Worm (Caenorhabditis elegans): ENCODE results near the gene fpn-1.2.

ce11 chrV:1488642-1489041 is 24.1 kb upstream of the fpn-1.2 start:
- TF ChIP-seq nhr-25 (tag; optimal IDR thresholded peaks at IDR 0.05) (no peak), elt-1 (tag; optimal IDR thresholded peaks at IDR 0.05) (no peak), ZK546.5 (tag; optimal IDR thresholded peaks at IDR 0.05) (no peak), snpc-4 (tag; optimal IDR thresholded peaks at IDR 0.05) (no peak), egl-27 (tag; optimal IDR thresholded peaks at IDR 0.05) (no peak), mdl-1 (tag; optimal IDR thresholded peaks at IDR 0.05) (no peak), ceh-16 (tag; optimal IDR thresholded peaks at IDR 0.05) (no peak)
